Fruit fly (Drosophila melanogaster): ENCODE measurements around the gene Sec63.

dm6 chr3L:7404081-7404480 lies 43.7 kb downstream of the Sec63 start, which contains the start of gene CG8560:
- TF ChIP-seq CG8478 (optimal IDR thresholded peaks at IDR 0.05) (no peak), CTCF (optimal IDR thresholded peaks at IDR 0.05) (no peak)
